Worm (Caenorhabditis elegans): ENCODE data around the gene Y116F11B.9.

Gene Y116F11B.9

DNA sequence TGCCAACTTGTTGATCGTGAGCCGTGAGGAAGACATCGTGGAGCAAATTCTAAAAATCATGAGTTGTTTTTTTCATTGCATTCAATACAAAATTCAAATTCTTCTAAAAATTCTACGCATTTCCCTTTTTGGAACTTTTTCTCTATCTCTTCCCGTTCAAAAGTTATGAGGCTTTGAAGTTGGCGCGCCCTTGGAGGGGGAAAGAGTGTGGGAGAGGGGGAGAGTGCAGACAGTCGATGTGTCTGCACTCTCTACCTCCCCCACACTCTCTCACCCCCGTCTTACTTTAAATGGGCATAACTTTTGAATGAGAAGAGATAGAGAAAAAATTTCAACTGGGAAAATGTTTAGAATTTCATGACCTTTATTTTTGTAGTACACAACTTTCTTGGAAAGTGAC lies 11.4 kb downstream of the Y116F11B.9 start:
- TF ChIP-seq pqm-1 (tag; optimal IDR thresholded peaks at IDR 0.05) (no peak), unc-42 (tag; optimal IDR thresholded peaks at IDR 0.05) (no peak)

DNA sequence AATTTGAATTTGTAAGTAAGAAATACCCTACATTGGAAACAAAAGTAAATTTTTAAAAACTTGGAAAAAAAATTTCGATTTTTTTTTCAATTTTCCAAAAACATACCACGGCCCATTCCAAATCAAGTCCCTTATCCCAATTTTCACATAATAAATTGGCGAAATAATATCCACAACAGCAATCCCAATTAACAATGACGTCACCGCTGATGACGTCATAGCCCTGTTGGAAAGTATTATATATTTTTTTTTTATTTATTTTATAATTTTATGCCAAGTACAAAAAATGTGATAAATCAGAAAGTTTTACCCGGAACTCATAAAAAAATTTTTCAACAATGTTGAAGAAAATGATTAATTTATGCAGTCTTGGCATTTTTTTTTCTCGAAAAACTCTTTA lies 14.2 kb downstream of the Y116F11B.9 start:
- no peak for TF ChIP-seq C08G9.2 (tag; optimal IDR thresholded peaks at IDR 0.05)
- no peak for TF ChIP-seq pag-3 (tag; optimal IDR thresholded peaks at IDR 0.05; ENCODE audit: borderline replicate concordance)
- no peak for TF ChIP-seq tbx-2 (tag; optimal IDR thresholded peaks at IDR 0.05)
- no peak for TF ChIP-seq ceh-2 (tag; optimal IDR thresholded peaks at IDR 0.05)
- TF ChIP-seq gmeb-2 (tag; optimal IDR thresholded peaks at IDR 0.05) = no peak
- TF ChIP-seq pha-2 (tag; optimal IDR thresholded peaks at IDR 0.05) = no peak
- TF ChIP-seq F13H6.1 (tag; optimal IDR thresholded peaks at IDR 0.05) = no peak
- no peak for TF ChIP-seq ceh-34 (tag; optimal IDR thresholded peaks at IDR 0.05)
- TF ChIP-seq lim-6 (tag; optimal IDR thresholded peaks at IDR 0.05) = no peak
- no peak for TF ChIP-seq elt-4 (tag; optimal IDR thresholded peaks at IDR 0.05)
- TF ChIP-seq unc-42 (tag; optimal IDR thresholded peaks at IDR 0.05) = no peak
- no peak for TF ChIP-seq pros-1 (tag; optimal IDR thresholded peaks at IDR 0.05)
- no peak for TF ChIP-seq ceh-14 (tag; optimal IDR thresholded peaks at IDR 0.05)
- no peak for TF ChIP-seq nfya-1 (tag; optimal IDR thresholded peaks at IDR 0.05)
- TF ChIP-seq unc-86 (tag; optimal IDR thresholded peaks at IDR 0.05) = no peak
- TF ChIP-seq ceh-45 (GFP tag; IDR thresholded peaks at IDR 0.05) = no peak

DNA sequence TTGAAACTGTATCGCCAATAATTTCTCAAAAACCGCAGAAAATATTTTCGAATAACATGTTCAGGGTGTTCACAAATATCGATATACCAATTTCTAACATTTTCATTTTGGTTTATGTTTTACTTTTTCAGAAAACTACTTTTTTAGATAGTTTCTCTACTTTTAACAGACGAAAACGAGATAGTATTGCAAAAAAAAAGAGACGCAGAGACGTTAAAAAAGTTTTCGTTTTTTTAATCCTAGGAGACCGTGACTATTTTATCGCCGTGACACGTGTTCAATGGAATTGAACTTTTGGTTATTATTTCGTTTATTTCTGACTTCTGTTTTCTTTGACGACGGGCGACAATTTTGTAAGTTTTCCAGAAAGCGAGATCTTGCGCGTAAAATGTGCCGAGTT lies 19.8 kb downstream of the Y116F11B.9 start, which contains the start of gene Y116F11B.7:
TSS of gene Y116F11B.7 (plus strand) at position 301 of the 400 bp plus-strand sequence.
- TF ChIP-seq hlh-8 (tag; optimal IDR thresholded peaks at IDR 0.05) (no peak), pqm-1 (tag; optimal IDR thresholded peaks at IDR 0.05) (no peak), Y22D7AL.16 (tag; optimal IDR thresholded peaks at IDR 0.05) (no peak), F13H6.1 (tag; optimal IDR thresholded peaks at IDR 0.05) (no peak), hlh-6 (tag; optimal IDR thresholded peaks at IDR 0.05) (no peak), ceh-45 (GFP tag; IDR thresholded peaks at IDR 0.05) (no peak), C08G9.2 (tag; optimal IDR thresholded peaks at IDR 0.05) (no peak), C38D4.7 (GFP tag; optimal IDR thresholded peaks at IDR 0.05) (no peak), sox-4 (tag; optimal IDR thresholded peaks at IDR 0.05) (no peak), fkh-10 (GFP tag; optimal IDR thresholded peaks at IDR 0.05) (no peak), fax-1 (tag; optimal IDR thresholded peaks at IDR 0.05) (no peak), ceh-24 (tag; optimal IDR thresholded peaks at IDR 0.05) (no peak)

DNA sequence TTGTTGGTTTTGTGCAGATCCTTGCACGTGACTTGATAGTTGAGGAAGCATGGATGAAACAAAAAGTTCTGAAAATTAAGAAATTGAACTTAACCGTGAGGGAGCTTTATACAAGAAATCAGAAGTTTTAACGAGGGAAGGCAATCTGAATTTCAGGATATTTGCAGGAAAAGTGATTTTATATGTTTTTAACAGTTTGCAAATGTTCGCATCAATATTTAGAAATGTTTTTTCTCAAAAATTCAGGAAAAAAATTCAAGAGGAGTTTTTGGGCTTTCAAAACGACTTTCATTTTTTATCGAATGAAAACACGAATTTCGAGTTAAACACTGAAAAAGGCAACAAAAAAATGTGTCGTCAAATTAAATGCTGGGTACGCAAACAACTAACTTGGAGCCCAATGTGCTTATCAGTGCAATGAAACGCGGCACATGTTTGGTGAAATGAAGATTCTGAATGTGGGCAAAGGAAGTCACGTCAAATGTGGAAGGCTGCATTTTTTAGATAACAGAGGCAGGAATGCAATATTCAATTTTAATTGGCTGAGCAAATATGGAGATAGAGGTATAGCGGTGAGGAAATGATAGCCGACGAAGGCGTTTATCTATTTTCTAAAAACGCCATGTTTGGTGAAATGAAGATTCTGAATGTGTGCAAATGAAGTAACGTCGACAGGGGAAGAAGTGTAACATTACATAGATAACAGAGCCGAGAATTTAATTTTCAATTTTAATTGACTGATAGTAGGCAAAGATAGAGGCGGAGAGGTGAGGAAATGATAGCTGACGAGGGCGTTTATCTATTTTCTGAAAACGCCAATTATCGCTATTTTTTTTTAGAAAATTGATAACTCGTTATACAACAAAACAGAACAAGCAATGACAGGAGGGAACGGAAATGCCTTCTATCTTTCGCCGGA lies 21.6 kb downstream of the Y116F11B.9 start, which contains the start of gene Y116F11B.6:
TSS of gene Y116F11B.6 (minus strand) at position 51 of the 919 bp plus-strand sequence.
- TF ChIP-seq elt-2 (tag; optimal IDR thresholded peaks at IDR 0.05) (peak; percentile 55), ref-2 (tag; optimal IDR thresholded peaks at IDR 0.05) (no peak)

DNA sequence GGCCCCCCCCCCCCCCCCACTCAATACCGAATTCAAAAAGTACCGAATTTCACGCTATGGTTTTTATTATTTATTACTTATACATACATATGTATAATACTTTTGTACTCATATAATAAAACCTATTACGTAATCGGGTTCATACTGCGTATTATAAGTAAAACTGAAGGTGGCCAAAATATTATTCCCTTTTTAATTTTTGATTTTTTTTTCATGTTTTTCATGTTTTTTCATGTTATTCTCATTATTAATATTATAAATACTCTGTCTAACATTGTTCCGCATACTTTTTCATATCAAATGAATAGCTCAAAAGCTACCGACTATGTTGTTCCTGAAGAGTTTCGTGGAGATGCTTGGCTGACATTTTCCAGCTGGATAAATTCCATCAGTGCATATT lies 31.6 kb downstream of the Y116F11B.9 start, which contains the start of gene srw-38:
TSS of gene srw-38 (plus strand) at position 301 of the 400 bp plus-strand sequence.
- TF ChIP-seq fkh-10 (GFP tag; optimal IDR thresholded peaks at IDR 0.05) (no peak), elt-2 (tag; optimal IDR thresholded peaks at IDR 0.05) (no peak), madf-2 (tag; optimal IDR thresholded peaks at IDR 0.05) (no peak), ceh-9 (tag; optimal IDR thresholded peaks at IDR 0.05) (no peak), pros-1 (tag; optimal IDR thresholded peaks at IDR 0.05) (no peak), dve-1 (tag; optimal IDR thresholded peaks at IDR 0.05) (no peak), T23F11.4 (GFP tag; optimal IDR thresholded peaks at IDR 0.05) (no peak), nhr-232 (tag; optimal IDR thresholded peaks at IDR 0.05) (no peak), hlh-6 (tag; optimal IDR thresholded peaks at IDR 0.05) (no peak), gmeb-2 (tag; optimal IDR thresholded peaks at IDR 0.05) (no peak), rnt-1 (tag; optimal IDR thresholded peaks at IDR 0.05) (no peak), ceh-31 (tag; optimal IDR thresholded peaks at IDR 0.05) (no peak), ceh-45 (GFP tag; IDR thresholded peaks at IDR 0.05) (no peak), syd-9 (tag; optimal IDR thresholded peaks at IDR 0.05) (no peak), ahr-1 (tag; optimal IDR thresholded peaks at IDR 0.05) (no peak), hlh-8 (tag; optimal IDR thresholded peaks at IDR 0.05) (no peak)
